Worm (Caenorhabditis elegans) whole organism, young adult: ENCODE results near the gene F01G10.9.

Source experiments
- B0261.1 ChIP-seq: sonication (generic microtip); optimal IDR thresholded peaks from 2 replicates; lab custom pipeline; 2016; ENCODE audit warnings: mild to moderate bottlenecking, missing genetic modification characterization, moderate library complexity, missing compliant biosample characterization
- B0336.3 ChIP-seq: fragments of 200-800 bp; sonication (Bioruptor generic); IDR thresholded peaks from 2 replicates; pipeline ENCODE4 v1.3.6; 2022; ENCODE audit warnings: missing genetic modification characterization, missing compliant biosample characterization
- F10E7.11 ChIP-seq: sonication (generic microtip); optimal IDR thresholded peaks from 2 replicates; lab custom pipeline; 2017; ENCODE audit warnings: mild to moderate bottlenecking, missing genetic modification characterization, moderate library complexity, missing compliant biosample characterization
- F37B4.10 ChIP-seq: fragments of 200-800 bp; sonication (Bioruptor generic); IDR thresholded peaks from 2 replicates; pipeline ENCODE4 v1.3.6; 2022; ENCODE audit warnings: missing genetic modification characterization, missing compliant biosample characterization
- F55B11.4 ChIP-seq: sonication (generic microtip); optimal IDR thresholded peaks from 2 replicates; lab custom pipeline; 2016; ENCODE audit warnings: missing compliant biosample characterization, missing genetic modification characterization, borderline replicate concordance; ENCODE audit not compliant: insufficient read depth
- F57A8.1 ChIP-seq: fragments of 200-800 bp; sonication (Bioruptor generic); optimal IDR thresholded peaks from 2 replicates; lab custom pipeline; 2018; ENCODE audit warnings: mild to moderate bottlenecking, missing genetic modification characterization, moderate library complexity, missing compliant biosample characterization
- F57C9.4 ChIP-seq: sonication (generic microtip); optimal IDR thresholded peaks from 2 replicates; lab custom pipeline; 2017; ENCODE audit warnings: mild to moderate bottlenecking, missing genetic modification characterization, missing compliant biosample characterization
- akir-1 ChIP-seq: fragments of 200-800 bp; sonication (Bioruptor generic); optimal IDR thresholded peaks from 2 replicates; lab custom pipeline; 2018; ENCODE audit warnings: mild to moderate bottlenecking, missing genetic modification characterization, moderate library complexity, missing compliant biosample characterization
- athp-1 ChIP-seq: sonication (generic microtip); optimal IDR thresholded peaks from 2 replicates; lab custom pipeline; 2017; ENCODE audit warnings: mild to moderate bottlenecking, missing genetic modification characterization, missing compliant biosample characterization
- attf-5 ChIP-seq: fragments of 200-800 bp; sonication (Bioruptor generic); optimal IDR thresholded peaks from 2 replicates; lab custom pipeline; 2018; ENCODE audit warnings: mild to moderate bottlenecking, missing genetic modification characterization, missing compliant biosample characterization
- attf-6 ChIP-seq: fragments of 200-800 bp; sonication (Bioruptor generic); IDR thresholded peaks from 2 replicates; pipeline ENCODE4 v1.3.6; 2022; ENCODE audit warnings: missing genetic modification reagents, missing genetic modification characterization, missing compliant biosample characterization
- bed-1 ChIP-seq: fragments of 200-800 bp; sonication (Bioruptor generic); IDR thresholded peaks from 2 replicates; pipeline ENCODE4 v1.3.6; 2022; ENCODE audit warnings: missing genetic modification reagents, missing genetic modification characterization, missing compliant biosample characterization
- bed-2 ChIP-seq: fragments of 200-800 bp; sonication (Bioruptor generic); IDR thresholded peaks from 2 replicates; pipeline ENCODE4 v1.3.6; 2022; ENCODE audit warnings: missing genetic modification reagents, missing genetic modification characterization, missing compliant biosample characterization
- ccch-3 ChIP-seq: fragments of 200-800 bp; sonication (Bioruptor generic); optimal IDR thresholded peaks from 2 replicates; lab custom pipeline; 2018; ENCODE audit warnings: mild to moderate bottlenecking, missing genetic modification characterization, missing compliant biosample characterization
- cebp-2 ChIP-seq: fragments of 200-800 bp; sonication (Bioruptor generic); IDR thresholded peaks from 2 replicates; pipeline ENCODE4 v1.3.6; 2022; ENCODE audit warnings: missing genetic modification characterization, missing compliant biosample characterization
- ceh-100 ChIP-seq: fragments of 200-800 bp; sonication (Bioruptor generic); IDR thresholded peaks from 2 replicates; pipeline ENCODE4 v1.3.6; 2022; ENCODE audit warnings: missing genetic modification reagents, missing genetic modification characterization, missing compliant biosample characterization
- ceh-27 ChIP-seq: fragments of 200-800 bp; sonication (Bioruptor generic); optimal IDR thresholded peaks from 2 replicates; lab custom pipeline; 2018; ENCODE audit warnings: mild to moderate bottlenecking, missing genetic modification characterization, moderate library complexity, missing compliant biosample characterization
- die-1 ChIP-seq: sonication (generic microtip); optimal IDR thresholded peaks from 2 replicates; lab custom pipeline; 2016; ENCODE audit warnings: missing genotype, mild to moderate bottlenecking, missing genetic modification characterization, missing compliant biosample characterization
- ets-4 ChIP-seq: fragments of 200-800 bp; sonication (Bioruptor generic); optimal IDR thresholded peaks from 2 replicates; lab custom pipeline; 2018; ENCODE audit warnings: mild to moderate bottlenecking, missing genetic modification characterization, missing compliant biosample characterization
- hsf-1 ChIP-seq: fragments of 200-800 bp; sonication (Bioruptor generic); IDR thresholded peaks from 2 replicates; pipeline ENCODE4 v1.3.6; 2022; ENCODE audit warnings: missing genetic modification reagents, missing genetic modification characterization, missing compliant biosample characterization
- lin-35 ChIP-seq, 3 experiments: fragments of 150-350 bp in 2 of 3; sonication (generic microtip) in 1 of 3; optimal IDR thresholded peaks; 2 replicates each; lab custom pipeline; 2014 to 2018; ENCODE audit warnings: missing biosample characterization in 3 of 3, missing genetic modification characterization in 3 of 3, missing genetic modification reagents in 3 of 3
- lsl-1 ChIP-seq: fragments of 200-800 bp; sonication (Bioruptor generic); optimal IDR thresholded peaks from 2 replicates; lab custom pipeline; 2018; ENCODE audit warnings: mild to moderate bottlenecking, missing genetic modification characterization, moderate library complexity, missing compliant biosample characterization
- madf-3 ChIP-seq: fragments of 200-800 bp; sonication (Bioruptor generic); IDR thresholded peaks from 2 replicates; pipeline ENCODE4 v1.3.6; 2022; ENCODE audit warnings: missing genetic modification reagents, missing genetic modification characterization, missing compliant biosample characterization
- mel-28 ChIP-seq: sonication (generic microtip); optimal IDR thresholded peaks from 2 replicates; lab custom pipeline; 2016; ENCODE audit warnings: borderline replicate concordance, mild to moderate bottlenecking, missing genetic modification characterization, missing compliant biosample characterization
- mes-4 ChIP-seq: sonication (generic microtip); optimal IDR thresholded peaks from 2 replicates; lab custom pipeline; 2016; ENCODE audit warnings: missing genotype, missing genetic modification characterization, missing compliant biosample characterization
- mxl-1 ChIP-seq: sonication (generic microtip); optimal IDR thresholded peaks from 2 replicates; lab custom pipeline; 2016; ENCODE audit warnings: missing genetic modification characterization, missing compliant biosample characterization
- nfya-1 ChIP-seq: sonication (generic microtip); optimal IDR thresholded peaks from 2 replicates; lab custom pipeline; 2017; ENCODE audit warnings: antibody characterized with exemption, missing compliant biosample characterization, missing genetic modification characterization, borderline replicate concordance; ENCODE audit not compliant: insufficient read depth
- nfya-2 ChIP-seq: fragments of 200-800 bp; sonication (Bioruptor generic); IDR thresholded peaks from 2 replicates; pipeline ENCODE4 v1.3.6; 2022; ENCODE audit warnings: missing genetic modification reagents, missing genetic modification characterization, missing compliant biosample characterization
- nfyb-1 ChIP-seq: fragments of 200-800 bp; sonication (Bioruptor generic); IDR thresholded peaks from 2 replicates; pipeline ENCODE4 v1.3.6; 2022; ENCODE audit warnings: missing genetic modification reagents, missing genetic modification characterization, missing compliant biosample characterization
- nhr-27 ChIP-seq: fragments of 200-800 bp; sonication (Bioruptor generic); optimal IDR thresholded peaks from 2 replicates; lab custom pipeline; 2018; ENCODE audit warnings: mild to moderate bottlenecking, missing genetic modification characterization, moderate library complexity, missing compliant biosample characterization
- nhr-80 ChIP-seq: sonication (generic microtip); optimal IDR thresholded peaks from 2 replicates; lab custom pipeline; 2016; ENCODE audit warnings: missing genetic modification characterization, missing compliant biosample characterization
- rcor-1 ChIP-seq: fragments of 200-800 bp; sonication (Bioruptor generic); IDR thresholded peaks from 2 replicates; pipeline ENCODE4 v1.3.6; 2022; ENCODE audit warnings: missing genetic modification reagents, missing genetic modification characterization, missing compliant biosample characterization
- sdz-38 ChIP-seq: sonication (generic microtip); optimal IDR thresholded peaks from 2 replicates; lab custom pipeline; 2016; ENCODE audit warnings: missing genotype, missing genetic modification characterization, missing compliant biosample characterization
- snpc-3.4 ChIP-seq: sonication (generic microtip); optimal IDR thresholded peaks from 2 replicates; lab custom pipeline; 2017; ENCODE audit warnings: missing genetic modification characterization, mild to moderate bottlenecking, missing compliant biosample characterization, antibody characterized with exemption, moderate library complexity, missing genotype, missing genetic modification reagents
- ztf-22 ChIP-seq: fragments of 200-800 bp; sonication (Bioruptor generic); optimal IDR thresholded peaks from 2 replicates; lab custom pipeline; 2018; ENCODE audit warnings: mild to moderate bottlenecking, missing genetic modification characterization, moderate library complexity, missing compliant biosample characterization

F01G10.9 gene

DNA sequence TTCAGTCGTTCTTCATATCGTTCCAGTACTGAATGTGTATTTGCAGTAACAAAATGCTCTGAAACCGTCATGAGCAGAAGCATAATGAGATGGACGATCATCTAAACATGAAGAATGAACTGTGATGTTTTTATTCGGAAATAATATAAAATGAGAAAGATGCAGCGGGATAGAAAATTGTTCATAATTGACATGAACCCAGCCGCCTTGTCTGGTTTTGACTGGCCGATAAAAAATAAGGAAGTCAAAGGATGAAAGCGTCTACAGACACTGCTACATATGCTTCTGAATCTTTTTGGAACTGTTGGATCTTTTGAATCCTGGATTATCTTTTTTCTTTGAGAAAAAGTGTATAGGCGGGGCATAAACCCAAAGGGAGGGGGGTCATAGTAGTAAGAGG, at the start of gene F01G10.9:
TSS of gene F01G10.9 (minus strand) at position 101 of the 400 bp plus-strand sequence.
- TF ChIP-seq ceh-27 (GFP tag; lab: Kevin White, UChicago) (no peak), akir-1 (GFP tag; lab: Kevin White, UChicago) (no peak)

DNA sequence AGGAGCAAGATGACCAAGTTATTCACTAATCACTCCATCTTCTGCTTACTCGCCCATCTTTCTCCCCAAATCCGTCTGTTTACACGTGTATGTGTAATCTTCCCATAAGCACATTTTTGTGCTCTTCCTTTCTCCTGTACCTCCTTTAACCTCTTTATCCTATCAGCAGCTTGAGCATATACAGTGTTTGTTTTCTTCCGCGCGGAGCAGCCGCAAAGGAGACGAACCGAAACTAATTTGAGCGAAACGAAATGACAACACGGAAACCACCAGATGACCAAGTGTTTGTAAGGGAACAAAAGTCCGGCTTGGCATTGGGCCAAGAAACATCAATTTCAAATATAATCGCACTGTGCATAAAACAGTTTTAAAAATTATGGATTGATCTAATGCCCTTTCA, 44.9 kb upstream of the F01G10.9 start:
- TF ChIP-seq cebp-2 (GFP tag; lab: Robert Waterston, UW) (no peak), nfya-1 (tag; lab: Kevin White, UChicago) (no peak), athp-1 (tag; lab: Kevin White, UChicago) (no peak), lin-35 (GFP tag; optimal IDR thresholded peaks at IDR 0.05; lab: Kevin White, UChicago) (no peak), F57A8.1 (GFP tag; lab: Kevin White, UChicago) (no peak), nhr-27 (tag; lab: Kevin White, UChicago) (no peak), sdz-38 (tag; lab: Kevin White, UChicago) (no peak), snpc-3.4 (tag; lab: Kevin White, UChicago) (no peak), madf-3 (GFP tag; lab: Robert Waterston, UW) (no peak), attf-6 (no peak), bed-1 (GFP tag; lab: Robert Waterston, UW) (no peak), nfya-2 (GFP tag; lab: Robert Waterston, UW) (no peak), lsl-1 (GFP tag; lab: Kevin White, UChicago) (no peak), bed-2 (GFP tag; lab: Robert Waterston, UW) (no peak), rcor-1 (GFP tag; lab: Robert Waterston, UW) (no peak), nhr-80 (tag; lab: Kevin White, UChicago) (no peak), mxl-1 (tag; lab: Kevin White, UChicago) (no peak)

DNA sequence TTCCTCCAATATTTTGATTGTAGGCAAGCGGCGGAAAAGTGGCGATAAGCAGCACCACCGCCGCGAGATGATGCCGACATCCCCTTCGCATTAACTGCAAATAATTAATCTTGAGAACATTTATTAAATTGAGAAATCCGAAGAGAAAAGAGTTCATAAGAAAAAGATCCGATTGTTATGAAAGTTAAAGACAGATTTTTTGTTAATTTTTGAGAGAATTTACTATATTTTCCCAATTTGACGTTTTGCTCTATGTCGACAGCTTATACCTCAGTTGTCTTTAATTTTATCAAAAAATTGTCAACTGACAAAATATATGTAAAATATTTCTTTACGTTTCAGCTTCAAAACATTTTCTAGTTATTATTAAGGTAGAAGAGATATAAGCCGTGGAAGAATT, 42.7 kb upstream of the F01G10.9 start, which contains the start of gene R09E10.5:
TSS of gene R09E10.5 (minus strand) at position 101 of the 400 bp plus-strand sequence.
- TF ChIP-seq nfyb-1 (GFP tag; lab: Robert Waterston, UW) (no peak), mxl-1 (tag; lab: Kevin White, UChicago) (no peak), F55B11.4 (tag; lab: Kevin White, UChicago) (no peak), die-1 (tag; lab: Kevin White, UChicago) (no peak), ceh-100 (no peak), attf-5 (no peak), lin-35 (GFP tag; optimal IDR thresholded peaks at IDR 0.05; lab: Kevin White, UChicago) (no peak), F57C9.4 (tag; lab: Kevin White, UChicago) (no peak), ccch-3 (GFP tag; lab: Kevin White, UChicago) (no peak), lsl-1 (GFP tag; lab: Kevin White, UChicago) (no peak)

DNA sequence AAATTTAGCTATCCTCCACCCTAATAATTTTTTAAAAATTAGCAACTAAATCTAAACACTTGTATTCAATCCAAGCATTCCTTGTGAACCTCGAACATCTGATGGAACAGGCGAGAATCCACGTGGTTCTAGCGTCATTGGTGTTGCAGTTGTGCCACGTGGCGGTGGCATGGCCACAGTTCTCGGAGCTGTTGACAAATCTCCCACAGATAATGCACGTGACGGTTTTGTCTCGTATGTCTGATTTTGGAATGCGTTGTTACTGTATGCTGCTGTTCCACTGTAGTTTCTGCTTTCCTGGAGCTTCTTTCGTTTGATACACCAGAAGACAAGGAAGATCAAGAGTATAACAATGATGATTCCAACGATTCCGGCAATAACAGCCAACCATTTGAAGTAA, 36.6 kb upstream of the F01G10.9 start:
- TF ChIP-seq ztf-22 (GFP tag; lab: Kevin White, UChicago) (no peak), F37B4.10 (GFP tag; lab: Robert Waterston, UW) (no peak), rcor-1 (GFP tag; lab: Robert Waterston, UW) (no peak), hsf-1 (GFP tag; lab: Robert Waterston, UW) (no peak), mel-28 (tag; lab: Kevin White, UChicago) (no peak), B0336.3 (GFP tag; lab: Robert Waterston, UW) (no peak), B0261.1 (tag; lab: Kevin White, UChicago) (no peak), ets-4 (no peak), mes-4 (tag; lab: Kevin White, UChicago) (no peak), F10E7.11 (no peak)
